Fruit fly (Drosophila melanogaster) whole organism: ENCODE measurements around the gene CG45081.

Source experiments
- CG8478 ChIP-seq: fragments of >200 bp; optimal IDR thresholded peaks from 2 replicates; lab custom pipeline; 2018; ENCODE audit warnings: inconsistent platforms
- Dll ChIP-seq: fragments of >200 bp; optimal IDR thresholded peaks from 2 replicates; lab custom pipeline; 2017
- EcR ChIP-seq, 2 experiments: fragments of >200 bp; optimal IDR thresholded peaks; 2 replicates each; lab custom pipeline; 2017; ENCODE audit warnings: missing biosample characterization in 2 of 2, missing genetic modification characterization in 2 of 2, missing genetic modification reagents in 2 of 2
- pan ChIP-seq: fragments of >200 bp; optimal IDR thresholded peaks from 2 replicates; lab custom pipeline; 2017
- psq ChIP-seq: fragments of >200 bp; optimal IDR thresholded peaks from 2 replicates; lab custom pipeline; 2017
- usp ChIP-seq: fragments of >200 bp; optimal IDR thresholded peaks from 2 replicates; lab custom pipeline; 2017; ENCODE audit warnings: missing biosample characterization, missing genetic modification characterization, mixed read lengths

The CG45081 gene

dm6 chr3L:19263480-19264140 is 2.3 kb upstream of the CG45081 start, which contains the start of the genes CG42374 and Mettl5:
Gene CG42374 (plus strand): TSS chr3L:19263766.
Gene Mettl5 (plus strand): TSS chr3L:19263766.
- no peak for TF ChIP-seq psq (lab: Kevin White, UChicago)
- no peak for TF ChIP-seq EcR (GFP tag; optimal IDR thresholded peaks at IDR 0.05; lab: Kevin White, UChicago)
- TF ChIP-seq pan (lab: Kevin White, UChicago), result no peak
- no peak for TF ChIP-seq CG8478 (lab: Kevin White, UChicago)
- TF ChIP-seq Dll, result no peak
- no peak for TF ChIP-seq usp (GFP tag; lab: Kevin White, UChicago)

- TF ChIP-seq Dll, result no peak
- TF ChIP-seq EcR (GFP tag; optimal IDR thresholded peaks at IDR 0.05; lab: Kevin White, UChicago), result no peak
- no peak for TF ChIP-seq pan (lab: Kevin White, UChicago)
- no peak for TF ChIP-seq CG8478 (lab: Kevin White, UChicago)
- TF ChIP-seq psq (lab: Kevin White, UChicago), result no peak
- TF ChIP-seq usp (GFP tag; lab: Kevin White, UChicago), result no peak
These were observed 1.7 kb upstream of the CG45081 start, which contains the start of gene Max for dm6 chr3L:19264141-19264487. Gene Max (minus strand): TSS chr3L:19264184.

dm6 chr3L:19268720-19269401 is 3.0 kb downstream of the CG45081 start, which contains the start of the genes Aldh7A1 and CG14085:
Gene Aldh7A1 (minus strand): TSS chr3L:19268913.
Gene CG14085 (plus strand): TSS chr3L:19269351.
- TF ChIP-seq EcR (GFP tag; optimal IDR thresholded peaks at IDR 0.05; lab: Kevin White, UChicago) (no peak), Dll (no peak), psq (lab: Kevin White, UChicago) (no peak)

dm6 chr3L:19270542-19270941 is 4.7 kb downstream of the CG45081 start, which contains the start of gene CG14088:
Gene CG14088 (minus strand): TSS chr3L:19270642.
- no peak for TF ChIP-seq CG8478 (lab: Kevin White, UChicago)

- TF ChIP-seq Dll (no peak), usp (GFP tag; lab: Kevin White, UChicago) (no peak), pan (lab: Kevin White, UChicago) (no peak), EcR (GFP tag; optimal IDR thresholded peaks at IDR 0.05; lab: Kevin White, UChicago) (no peak), CG8478 (lab: Kevin White, UChicago) (no peak), psq (lab: Kevin White, UChicago) (no peak)
These were observed 9.6 kb downstream of the CG45081 start, which contains the start of gene CG14086 for dm6 chr3L:19275491-19275890. Gene CG14086 (plus strand): TSS chr3L:19275791.

- no peak for TF ChIP-seq EcR (GFP tag; optimal IDR thresholded peaks at IDR 0.05; lab: Kevin White, UChicago)
- TF ChIP-seq psq (lab: Kevin White, UChicago), result no peak
- TF ChIP-seq usp (GFP tag; lab: Kevin White, UChicago), result no peak
- TF ChIP-seq CG8478 (lab: Kevin White, UChicago), result no peak
- no peak for TF ChIP-seq Dll
- no peak for TF ChIP-seq pan (lab: Kevin White, UChicago)
These were observed 14.4 kb downstream of the CG45081 start for dm6 chr3L:19280283-19280682.

- TF ChIP-seq CG8478 (lab: Kevin White, UChicago) (no peak), usp (GFP tag; lab: Kevin White, UChicago) (no peak), Dll (no peak), EcR (GFP tag; optimal IDR thresholded peaks at IDR 0.05; lab: Kevin White, UChicago) (no peak), psq (lab: Kevin White, UChicago) (no peak), pan (lab: Kevin White, UChicago) (no peak)
These were observed 14.8 kb downstream of the CG45081 start, which contains the start of gene CG14089 for dm6 chr3L:19280700-19281099. Gene CG14089 (minus strand): TSS chr3L:19280800.

dm6 chr3L:19288395-19288969 is 22.6 kb downstream of the CG45081 start:
- TF ChIP-seq Dll (no peak), usp (GFP tag; lab: Kevin White, UChicago) (no peak), psq (lab: Kevin White, UChicago) (no peak), CG8478 (lab: Kevin White, UChicago) (no peak), pan (lab: Kevin White, UChicago) (no peak), EcR (GFP tag; optimal IDR thresholded peaks at IDR 0.05; lab: Kevin White, UChicago) (no peak)

dm6 chr3L:19289411-19289810 is 23.6 kb downstream of the CG45081 start:
- no peak for TF ChIP-seq Dll
- no peak for TF ChIP-seq EcR (GFP tag; optimal IDR thresholded peaks at IDR 0.05; lab: Kevin White, UChicago)
- TF ChIP-seq pan (lab: Kevin White, UChicago), result no peak
- TF ChIP-seq CG8478 (lab: Kevin White, UChicago), result no peak
- TF ChIP-seq usp (GFP tag; lab: Kevin White, UChicago), result no peak
- no peak for TF ChIP-seq psq (lab: Kevin White, UChicago)

- TF ChIP-seq EcR (GFP tag; optimal IDR thresholded peaks at IDR 0.05; lab: Kevin White, UChicago), result no peak
- no peak for TF ChIP-seq pan (lab: Kevin White, UChicago)
- TF ChIP-seq CG8478 (lab: Kevin White, UChicago), result no peak
- no peak for TF ChIP-seq usp (GFP tag; lab: Kevin White, UChicago)
- no peak for TF ChIP-seq psq (lab: Kevin White, UChicago)
- TF ChIP-seq Dll, result no peak
These were observed 25.9 kb downstream of the CG45081 start for dm6 chr3L:19291465-19292413.
